Worm (Caenorhabditis elegans): ENCODE measurements around the gene C04E12.4.

DNA sequence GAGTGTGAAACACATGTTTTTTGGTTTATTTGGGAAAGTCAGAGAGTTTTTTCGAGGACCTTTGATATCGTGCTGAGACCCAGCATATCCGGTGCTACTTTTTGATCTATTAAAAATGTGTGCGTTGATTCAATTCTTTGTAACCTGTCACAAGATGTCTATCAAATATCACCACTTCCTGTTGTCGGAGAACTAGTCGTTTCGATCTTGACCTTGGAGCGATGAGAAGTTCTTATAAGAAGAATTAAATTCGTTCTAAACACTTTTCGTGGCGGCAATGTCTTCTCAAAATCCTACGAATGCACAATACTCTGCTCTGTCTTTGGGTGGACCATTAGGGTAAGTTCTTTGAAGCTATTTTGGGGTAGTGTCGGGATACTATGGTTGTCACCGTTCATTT lies 46.5 kb upstream of the C04E12.4 start, which contains the start of gene F35F10.1:
- TF ChIP-seq ZK546.5 (tag; optimal IDR thresholded peaks at IDR 0.05) (no peak), elt-1 (tag; optimal IDR thresholded peaks at IDR 0.05) (no peak), ceh-9 (tag; optimal IDR thresholded peaks at IDR 0.05) (no peak)

Data from whole organism, L3 larva.